Worm (Caenorhabditis elegans): ENCODE measurements around the gene blos-7.
"Not testable (repeated sequence)": the region's sequence is repeated elsewhere in the genome, so short reads cannot be mapped to it uniquely, and the experiment has no call there.

- not testable (repeated sequence) for TF ChIP-seq unc-62 (GFP tag; optimal IDR thresholded peaks at IDR 0.05); ztf-11 (tag; optimal IDR thresholded peaks at IDR 0.05); ham-2 (GFP tag; optimal IDR thresholded peaks at IDR 0.05); hlh-1 (tag; optimal IDR thresholded peaks at IDR 0.05); elt-3 (tag; optimal IDR thresholded peaks at IDR 0.05); lin-13 (tag; optimal IDR thresholded peaks at IDR 0.05); nhr-76 (tag; optimal IDR thresholded peaks at IDR 0.05); nhr-237 (tag; optimal IDR thresholded peaks at IDR 0.05); nhr-12 (tag; optimal IDR thresholded peaks at IDR 0.05); sptf-1 (tag; optimal IDR thresholded peaks at IDR 0.05)
Observed at ce11 chrIV:3582806-3583205, at the start of gene blos-7.
